Worm (Caenorhabditis elegans) whole organism, L3 larva: ENCODE results near the gene clec-219.
A peak's percentile ranks its signal among the peaks of the same experiment; 100 is the strongest.

Experiments
- ceh-16 ChIP-seq: sonication (generic microtip); optimal IDR thresholded peaks from 2 replicates; lab custom pipeline; 2017; ENCODE audit warnings: missing biosample characterization, missing genetic modification characterization
- ceh-28 ChIP-seq: fragments of 150-350 bp; optimal IDR thresholded peaks from 2 replicates; lab custom pipeline; 2014; ENCODE audit warnings: missing biosample characterization, missing genetic modification reagents, missing genetic modification characterization
- ceh-82 ChIP-seq: fragments of 150-350 bp; optimal IDR thresholded peaks from 2 replicates; lab custom pipeline; 2014; ENCODE audit warnings: missing biosample characterization, missing genetic modification characterization
- ceh-9 ChIP-seq: sonication (generic microtip); optimal IDR thresholded peaks from 2 replicates; lab custom pipeline; 2018; ENCODE audit warnings: missing biosample characterization, missing genetic modification characterization
- daf-12 ChIP-seq: fragments of 150-350 bp; optimal IDR thresholded peaks from 2 replicates; lab custom pipeline; 2014; ENCODE audit warnings: missing biosample characterization, missing genetic modification reagents, missing genetic modification characterization
- egl-27 ChIP-seq: sonication (generic microtip); optimal IDR thresholded peaks from 4 replicates; lab custom pipeline; 2017; ENCODE audit warnings: missing biosample characterization, missing genetic modification reagents, missing genetic modification characterization
- egl-5 ChIP-seq: fragments of 150-350 bp; optimal IDR thresholded peaks from 2 replicates; lab custom pipeline; 2017; ENCODE audit warnings: missing biosample characterization, missing genetic modification reagents, missing genetic modification characterization, inconsistent platforms
- elt-2 ChIP-seq: sonication (generic microtip); optimal IDR thresholded peaks from 2 replicates; lab custom pipeline; 2016; ENCODE audit warnings: missing genetic modification reagents, mild to moderate bottlenecking, missing genetic modification characterization, missing compliant biosample characterization
- eor-1 ChIP-seq, 2 experiments: fragments of 150-350 bp; optimal IDR thresholded peaks; 2 replicates each; lab custom pipeline; 2014 to 2018; ENCODE audit warnings: missing biosample characterization in 2 of 2, missing genetic modification characterization in 2 of 2
- fkh-10 ChIP-seq: sonication (generic microtip); optimal IDR thresholded peaks from 2 replicates; lab custom pipeline; 2017; ENCODE audit warnings: missing biosample characterization, missing genetic modification reagents, missing genetic modification characterization
- fos-1 ChIP-seq: fragments of 150-350 bp; optimal IDR thresholded peaks from 2 replicates; lab custom pipeline; 2014; ENCODE audit warnings: missing biosample characterization, missing genetic modification characterization
- hmg-11 ChIP-seq: sonication (generic microtip); optimal IDR thresholded peaks from 2 replicates; lab custom pipeline; 2016; ENCODE audit warnings: missing genetic modification characterization, missing compliant biosample characterization
- lin-15B ChIP-seq: fragments of 150-350 bp; optimal IDR thresholded peaks from 2 replicates; lab custom pipeline; 2014; ENCODE audit warnings: missing biosample characterization, missing genetic modification characterization
- lin-39 ChIP-seq: fragments of 150-350 bp; optimal IDR thresholded peaks from 2 replicates; lab custom pipeline; 2018; ENCODE audit warnings: missing biosample characterization, missing genetic modification reagents, missing genetic modification characterization
- lsy-12 ChIP-seq: sonication (generic microtip); optimal IDR thresholded peaks from 2 replicates; lab custom pipeline; 2016; ENCODE audit warnings: mild to moderate bottlenecking, missing genetic modification characterization, missing compliant biosample characterization
- mdl-1 ChIP-seq: fragments of 150-350 bp; optimal IDR thresholded peaks from 2 replicates; lab custom pipeline; 2014; ENCODE audit warnings: missing biosample characterization, missing genetic modification characterization
- mml-1 ChIP-seq: fragments of 150-350 bp; sonication (generic microtip); optimal IDR thresholded peaks from 3 replicates; lab custom pipeline; 2014; ENCODE audit warnings: missing biosample characterization, missing genetic modification characterization
- nfya-1 ChIP-seq: sonication (generic microtip); optimal IDR thresholded peaks from 2 replicates; lab custom pipeline; 2017; ENCODE audit warnings: missing genetic modification characterization, mild to moderate bottlenecking, missing compliant biosample characterization, antibody characterized with exemption, moderate library complexity; ENCODE audit not compliant: insufficient read depth
- nhr-23 ChIP-seq: fragments of 150-350 bp; optimal IDR thresholded peaks from 2 replicates; lab custom pipeline; 2014; ENCODE audit warnings: missing biosample characterization, missing genetic modification reagents, missing genetic modification characterization
- nhr-237 ChIP-seq: fragments of 150-350 bp; optimal IDR thresholded peaks from 2 replicates; lab custom pipeline; 2014; ENCODE audit warnings: missing biosample characterization, missing genetic modification characterization
- nhr-25 ChIP-seq: sonication (generic microtip); optimal IDR thresholded peaks from 2 replicates; lab custom pipeline; 2017; ENCODE audit warnings: missing biosample characterization, missing genetic modification characterization
- nhr-28 ChIP-seq: fragments of 150-350 bp; optimal IDR thresholded peaks from 2 replicates; lab custom pipeline; 2014; ENCODE audit warnings: missing biosample characterization, missing genetic modification characterization
- nhr-43 ChIP-seq: sonication (generic microtip); optimal IDR thresholded peaks from 2 replicates; lab custom pipeline; 2016; ENCODE audit warnings: mild to moderate bottlenecking, missing genetic modification characterization, missing compliant biosample characterization; ENCODE audit not compliant: poor library complexity, severe bottlenecking
- nhr-77 ChIP-seq: fragments of 150-350 bp; optimal IDR thresholded peaks from 2 replicates; lab custom pipeline; 2014; ENCODE audit warnings: missing biosample characterization, missing genetic modification characterization
- pha-4 ChIP-seq: fragments of 150-350 bp; optimal IDR thresholded peaks from 2 replicates; lab custom pipeline; 2014; ENCODE audit warnings: missing biosample characterization, missing genetic modification reagents, missing genetic modification characterization
- pqm-1 ChIP-seq: fragments of 150-350 bp; optimal IDR thresholded peaks from 2 replicates; lab custom pipeline; 2017; ENCODE audit warnings: missing biosample characterization, missing genetic modification characterization, inconsistent platforms
- skn-1 ChIP-seq: fragments of 150-350 bp; optimal IDR thresholded peaks from 2 replicates; lab custom pipeline; 2014; ENCODE audit warnings: missing biosample characterization, missing genetic modification characterization
- snpc-4 ChIP-seq: fragments of 150-350 bp; optimal IDR thresholded peaks from 2 replicates; lab custom pipeline; 2014; ENCODE audit warnings: missing biosample characterization, missing genetic modification characterization
- unc-39 ChIP-seq: sonication (generic microtip); optimal IDR thresholded peaks from 4 replicates; lab custom pipeline; 2017; ENCODE audit warnings: missing biosample characterization, missing genetic modification characterization
- unc-62 ChIP-seq: fragments of 150-350 bp; sonication (generic microtip); optimal IDR thresholded peaks from 4 replicates; lab custom pipeline; 2014; ENCODE audit warnings: missing biosample characterization, missing genetic modification reagents, missing genetic modification characterization
- zag-1 ChIP-seq: fragments of 150-350 bp; optimal IDR thresholded peaks from 2 replicates; lab custom pipeline; 2014; ENCODE audit warnings: missing biosample characterization, missing genetic modification characterization

The clec-219 gene

ce11 chrV:8278830-8279229 is 39.4 kb upstream of the clec-219 start, which contains the start of gene str-136:
Gene str-136 (minus strand): TSS chrV:8278930.
- TF ChIP-seq ceh-82 (tag; lab: Kevin White, UChicago) (no peak), daf-12 (tag; lab: Kevin White, UChicago) (no peak), mml-1 (tag; lab: Kevin White, UChicago) (no peak), nhr-23 (tag; lab: Kevin White, UChicago) (no peak), ceh-28 (tag; lab: Kevin White, UChicago) (no peak), elt-2 (tag; lab: Kevin White, UChicago) (no peak), pqm-1 (no peak), egl-27 (tag; lab: Kevin White, UChicago) (no peak), eor-1 (tag; optimal IDR thresholded peaks at IDR 0.05; lab: Kevin White, UChicago) (no peak)

- no peak for TF ChIP-seq egl-5 (tag; lab: Kevin White, UChicago)
- TF ChIP-seq eor-1 (tag; optimal IDR thresholded peaks at IDR 0.05; lab: Kevin White, UChicago): no peak
- no peak for TF ChIP-seq nfya-1
These were observed 37.5 kb upstream of the clec-219 start, which contains the start of gene str-135 for ce11 chrV:8280770-8281169. Gene str-135 (minus strand): TSS chrV:8280870.

ce11 chrV:8281646-8282045 is 36.6 kb upstream of the clec-219 start:
- TF ChIP-seq snpc-4 (tag; lab: Kevin White, UChicago): no peak
- TF ChIP-seq ceh-9 (tag; lab: Kevin White, UChicago): no peak
- TF ChIP-seq, all 47 proteins: peak for 0

ce11 chrV:8282933-8283332 is 35.3 kb upstream of the clec-219 start:
- TF ChIP-seq fos-1: no peak
- TF ChIP-seq eor-1 (tag; optimal IDR thresholded peaks at IDR 0.05; lab: Kevin White, UChicago): no peak
- no peak for TF ChIP-seq nhr-77
- no peak for TF ChIP-seq hmg-11 (tag; lab: Kevin White, UChicago)
- no peak for TF ChIP-seq snpc-4 (tag; lab: Kevin White, UChicago)

ce11 chrV:8284800-8285199 is 33.4 kb upstream of the clec-219 start, which contains the start of gene slc-17.5:
Gene slc-17.5 (minus strand): TSS chrV:8284900.
- TF ChIP-seq elt-2 (tag; lab: Kevin White, UChicago) (no peak), unc-62 (GFP tag; lab: Kevin White, UChicago) (no peak), mdl-1 (tag; lab: Kevin White, UChicago) (no peak), nhr-43 (no peak), unc-39 (tag; lab: Kevin White, UChicago) (no peak), nhr-23 (tag; lab: Kevin White, UChicago) (no peak), ceh-16 (tag; lab: Kevin White, UChicago) (no peak)

DNA sequence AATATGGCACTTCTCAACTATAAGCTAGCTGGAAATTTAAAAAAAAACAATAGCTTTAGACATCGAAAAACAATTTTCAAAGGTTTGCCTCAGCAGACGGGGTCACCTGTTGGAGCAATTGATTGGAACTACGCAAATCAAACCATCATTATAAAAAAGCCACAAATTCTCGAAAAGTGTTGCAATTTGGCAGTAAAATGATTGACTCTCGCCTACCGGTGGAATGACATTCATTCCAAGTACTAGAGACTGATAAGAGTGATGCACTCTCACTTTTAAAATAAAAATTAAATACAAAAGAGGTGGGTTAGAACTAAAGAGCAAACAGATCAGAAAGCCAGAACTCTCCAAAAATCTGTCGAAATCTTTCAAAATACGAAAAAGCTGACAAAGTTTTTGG is 32.8 kb upstream of the clec-219 start:
- no peak for TF ChIP-seq egl-5 (tag; lab: Kevin White, UChicago)
- TF ChIP-seq pha-4 (tag; lab: Kevin White, UChicago): no peak
- TF ChIP-seq unc-39 (tag; lab: Kevin White, UChicago): no peak
- no peak for TF ChIP-seq ceh-82 (tag; lab: Kevin White, UChicago)
- no peak for TF ChIP-seq lin-39 (tag; lab: Kevin White, UChicago)
- peak; percentile 4 for TF ChIP-seq elt-2 (tag; lab: Kevin White, UChicago)
- no peak for TF ChIP-seq nhr-25 (tag; lab: Kevin White, UChicago)
- no peak for TF ChIP-seq fkh-10 (GFP tag; lab: Kevin White, UChicago)
- no peak for TF ChIP-seq lin-15B (tag; lab: Kevin White, UChicago)
- no peak for TF ChIP-seq egl-27 (tag; lab: Kevin White, UChicago)
- TF ChIP-seq daf-12 (tag; lab: Kevin White, UChicago): no peak
- TF ChIP-seq zag-1 (tag; lab: Kevin White, UChicago): no peak
- no peak for TF ChIP-seq lsy-12 (tag; lab: Kevin White, UChicago)
- TF ChIP-seq skn-1 (tag; lab: Kevin White, UChicago): no peak
- TF ChIP-seq nfya-1: no peak
- no peak for TF ChIP-seq nhr-28 (tag; lab: Kevin White, UChicago)
- TF ChIP-seq nhr-237 (tag; lab: Kevin White, UChicago): no peak
- peak; percentile 51 for TF ChIP-seq pqm-1
